Fruit fly (Drosophila melanogaster) whole organism, embryonic: ENCODE measurements around the gene CG8765.

ENCODE experiments used
- Ada2b ChIP-seq: fragments of 200-800 bp; sonication (Bioruptor generic); IDR thresholded peaks from 2 replicates; pipeline ENCODE4 v1.3.6; 2022; ENCODE audit warnings: missing biosample characterization, missing genetic modification characterization
- CG10431 ChIP-seq: fragments of 200-800 bp; sonication (Bioruptor generic); optimal IDR thresholded peaks from 3 replicates; lab custom pipeline; 2018; ENCODE audit warnings: missing biosample characterization, mild to moderate bottlenecking, missing genetic modification characterization
- CG10565 ChIP-seq: fragments of 200-800 bp; sonication (Bioruptor generic); optimal IDR thresholded peaks from 3 replicates; lab custom pipeline; 2016; ENCODE audit warnings: missing biosample characterization, mild to moderate bottlenecking, missing genetic modification characterization
- CG11247 ChIP-seq: fragments of 200-800 bp; sonication (Bioruptor generic); IDR thresholded peaks from 2 replicates; pipeline ENCODE4 v1.3.6; 2022; ENCODE audit warnings: missing biosample characterization, missing genetic modification characterization
- CG11398 ChIP-seq: fragments of 200-800 bp; sonication (Bioruptor generic); optimal IDR thresholded peaks from 2 replicates; lab custom pipeline; 2016; ENCODE audit warnings: missing biosample characterization, missing genetic modification characterization
- CG11504 ChIP-seq: fragments of 200-800 bp; sonication (Bioruptor generic); optimal IDR thresholded peaks from 3 replicates; lab custom pipeline; 2019; ENCODE audit warnings: missing biosample characterization, mild to moderate bottlenecking, missing genetic modification characterization, moderate library complexity
- CG11695 ChIP-seq: fragments of 200-800 bp; sonication (Bioruptor generic); IDR thresholded peaks from 3 replicates; pipeline ENCODE4 v1.3.6; 2022; ENCODE audit warnings: missing biosample characterization, missing genetic modification characterization
- CG12071 ChIP-seq: fragments of 200-800 bp; sonication (Bioruptor generic); optimal IDR thresholded peaks from 3 replicates; lab custom pipeline; 2018; ENCODE audit warnings: missing biosample characterization, mild to moderate bottlenecking, missing genetic modification characterization
- CG12155 ChIP-seq: fragments of 200-800 bp; sonication (Bioruptor generic); optimal IDR thresholded peaks from 3 replicates; lab custom pipeline; 2016; ENCODE audit warnings: missing biosample characterization, missing genetic modification characterization
- CG13296 ChIP-seq: fragments of 200-800 bp; sonication (Bioruptor generic); optimal IDR thresholded peaks from 3 replicates; lab custom pipeline; 2018; ENCODE audit warnings: missing biosample characterization, mild to moderate bottlenecking, missing genetic modification characterization
- CG14710 ChIP-seq: fragments of 200-800 bp; sonication (Bioruptor generic); optimal IDR thresholded peaks from 3 replicates; lab custom pipeline; 2019; ENCODE audit warnings: missing biosample characterization, mild to moderate bottlenecking, missing genetic modification characterization, moderate library complexity
- CG14965 ChIP-seq: fragments of 200-800 bp; sonication (Bioruptor generic); optimal IDR thresholded peaks from 2 replicates; lab custom pipeline; 2016; ENCODE audit warnings: missing biosample characterization, missing genetic modification characterization, borderline replicate concordance
- CG1529 ChIP-seq: fragments of 200-800 bp; sonication (Bioruptor generic); optimal IDR thresholded peaks from 3 replicates; lab custom pipeline; 2018; ENCODE audit warnings: missing biosample characterization, missing genetic modification characterization
- CG16813 ChIP-seq: fragments of 200-800 bp; sonication (Bioruptor generic); IDR thresholded peaks from 3 replicates; pipeline ENCODE4 v1.3.6; 2022; ENCODE audit warnings: missing biosample characterization, missing genetic modification characterization; ENCODE audit not compliant: partially characterized antibody
- CG17186 ChIP-seq: fragments of 200-800 bp; sonication (Bioruptor generic); optimal IDR thresholded peaks from 3 replicates; lab custom pipeline; 2017; ENCODE audit warnings: missing biosample characterization, missing genetic modification reagents, missing genetic modification characterization
- CG17328 ChIP-seq: fragments of 200-800 bp; sonication (Bioruptor generic); IDR thresholded peaks from 2 replicates; pipeline ENCODE4 v1.3.6; 2022; ENCODE audit warnings: missing biosample characterization, missing genetic modification characterization
- CG17612 ChIP-seq: fragments of 200-800 bp; sonication (Bioruptor generic); IDR thresholded peaks from 2 replicates; pipeline ENCODE4 v1.3.6; 2022; ENCODE audit warnings: missing biosample characterization, missing genetic modification characterization
- CG2120 ChIP-seq: fragments of 200-800 bp; sonication (Bioruptor generic); optimal IDR thresholded peaks from 3 replicates; lab custom pipeline; 2016; ENCODE audit warnings: missing biosample characterization, missing genetic modification characterization
- CG6683 ChIP-seq: fragments of 200-800 bp; sonication (Bioruptor generic); optimal IDR thresholded peaks from 2 replicates; lab custom pipeline; 2017; ENCODE audit warnings: missing biosample characterization, mild to moderate bottlenecking, missing genetic modification characterization, missing genetic modification reagents
- Camta ChIP-seq: fragments of 200-800 bp; sonication (Bioruptor generic); optimal IDR thresholded peaks from 2 replicates; lab custom pipeline; 2016; ENCODE audit warnings: missing biosample characterization, missing genetic modification characterization
- D ChIP-seq, 2 experiments: fragments of 200-800 bp in 1 of 2; fragments of >200 bp in 1 of 2; sonication (Bioruptor generic) in 1 of 2; optimal IDR thresholded peaks; 2 replicates in 1 of 2; 3 replicates in 1 of 2; lab custom pipeline; 2017; ENCODE audit warnings: mild to moderate bottlenecking in 1 of 2, missing biosample characterization in 1 of 2, missing genetic modification characterization in 1 of 2, missing genetic modification reagents in 1 of 2
- E2f1 ChIP-seq: fragments of 200-800 bp; sonication (Bioruptor generic); IDR thresholded peaks from 2 replicates; pipeline ENCODE4 v1.3.6; 2022; ENCODE audit warnings: missing biosample characterization, missing genetic modification characterization
- ERR ChIP-seq: fragments of 200-800 bp; sonication (Bioruptor generic); optimal IDR thresholded peaks from 2 replicates; lab custom pipeline; 2016; ENCODE audit warnings: missing biosample characterization, missing genetic modification characterization
- Fer1 ChIP-seq: fragments of 200-800 bp; sonication (Bioruptor generic); optimal IDR thresholded peaks from 2 replicates; lab custom pipeline; 2017; ENCODE audit warnings: missing biosample characterization, mild to moderate bottlenecking, missing genetic modification characterization
- HmgD ChIP-seq: fragments of 200-800 bp; sonication (Bioruptor generic); optimal IDR thresholded peaks from 3 replicates; lab custom pipeline; 2016; ENCODE audit warnings: missing biosample characterization, missing genetic modification characterization
- Hr39 ChIP-seq: fragments of >200 bp; optimal IDR thresholded peaks from 2 replicates; lab custom pipeline; 2017
- NC2α ChIP-seq: fragments of 200-800 bp; sonication (Bioruptor generic); optimal IDR thresholded peaks from 2 replicates; lab custom pipeline; 2016; ENCODE audit warnings: missing biosample characterization, missing genetic modification characterization
- NfI ChIP-seq: fragments of 200-800 bp; sonication (Bioruptor generic); optimal IDR thresholded peaks from 3 replicates; lab custom pipeline; 2018; ENCODE audit warnings: missing biosample characterization, mild to moderate bottlenecking, missing genetic modification characterization, moderate library complexity
- Side ChIP-seq: fragments of 200-800 bp; sonication (Bioruptor generic); optimal IDR thresholded peaks from 2 replicates; lab custom pipeline; 2016; ENCODE audit warnings: missing biosample characterization, missing genetic modification characterization
- Sox102F ChIP-seq: fragments of 200-800 bp; sonication (Bioruptor generic); optimal IDR thresholded peaks from 2 replicates; lab custom pipeline; 2018; ENCODE audit warnings: missing biosample characterization, mild to moderate bottlenecking, missing genetic modification characterization, moderate library complexity
- Ssrp ChIP-seq: fragments of 200-800 bp; sonication (Bioruptor generic); optimal IDR thresholded peaks from 2 replicates; lab custom pipeline; 2018; ENCODE audit warnings: missing biosample characterization, mild to moderate bottlenecking, missing genetic modification characterization, moderate library complexity
- abd-A ChIP-seq: fragments of 200-800 bp; sonication (Bioruptor generic); optimal IDR thresholded peaks from 3 replicates; lab custom pipeline; 2019; ENCODE audit warnings: missing biosample characterization, mild to moderate bottlenecking, missing genetic modification characterization, moderate library complexity
- bsh ChIP-seq, 2 experiments: fragments of 200-800 bp; sonication (Bioruptor generic); optimal IDR thresholded peaks; 2 replicates each; lab custom pipeline; 2017 to 2018; ENCODE audit warnings: mild to moderate bottlenecking in 2 of 2, missing biosample characterization in 2 of 2, missing genetic modification characterization in 2 of 2, moderate library complexity in 1 of 2
- crol ChIP-seq: fragments of 200-800 bp; sonication (Bioruptor generic); IDR thresholded peaks from 2 replicates; pipeline ENCODE4 v1.3.6; 2022; ENCODE audit warnings: missing biosample characterization, missing genetic modification characterization
- da ChIP-seq: fragments of 200-800 bp; sonication (Bioruptor generic); optimal IDR thresholded peaks from 2 replicates; lab custom pipeline; 2016; ENCODE audit warnings: missing biosample characterization, missing genetic modification characterization
- danr ChIP-seq: fragments of 200-800 bp; sonication (Bioruptor generic); IDR thresholded peaks from 2 replicates; pipeline ENCODE4 v1.3.6; 2022; ENCODE audit warnings: missing biosample characterization, missing genetic modification characterization
- dysf ChIP-seq: fragments of 200-800 bp; sonication (Bioruptor generic); IDR thresholded peaks from 3 replicates; pipeline ENCODE4 v1.3.6; 2022; ENCODE audit warnings: missing biosample characterization, missing genetic modification characterization
- emc ChIP-seq: fragments of 200-800 bp; sonication (Bioruptor generic); optimal IDR thresholded peaks from 2 replicates; lab custom pipeline; 2016; ENCODE audit warnings: missing biosample characterization, missing genetic modification characterization
- ftz-f1 ChIP-seq: fragments of 200-800 bp; sonication (Bioruptor generic); optimal IDR thresholded peaks from 2 replicates; lab custom pipeline; 2016; ENCODE audit warnings: missing biosample characterization, missing genetic modification characterization
- gem ChIP-seq: fragments of 200-800 bp; sonication (Bioruptor generic); optimal IDR thresholded peaks from 2 replicates; lab custom pipeline; 2019; ENCODE audit warnings: missing biosample characterization, mild to moderate bottlenecking, missing genetic modification characterization, moderate library complexity
- ham ChIP-seq: fragments of 200-800 bp; sonication (Bioruptor generic); IDR thresholded peaks from 2 replicates; pipeline ENCODE4 v1.3.6; 2022; ENCODE audit warnings: missing biosample characterization, missing genetic modification characterization
- kay ChIP-seq: fragments of 200-800 bp; sonication (Bioruptor generic); optimal IDR thresholded peaks from 2 replicates; lab custom pipeline; 2016; ENCODE audit warnings: missing biosample characterization, missing genetic modification characterization
- mirr ChIP-seq: fragments of 200-800 bp; sonication (Bioruptor generic); optimal IDR thresholded peaks from 3 replicates; lab custom pipeline; 2018; ENCODE audit warnings: missing biosample characterization, mild to moderate bottlenecking, missing genetic modification characterization
- run ChIP-seq: fragments of 200-800 bp; sonication (Bioruptor generic); optimal IDR thresholded peaks from 3 replicates; lab custom pipeline; 2018; ENCODE audit warnings: missing biosample characterization, mild to moderate bottlenecking, missing genetic modification characterization
- schlank ChIP-seq: fragments of 200-800 bp; sonication (Bioruptor generic); optimal IDR thresholded peaks from 2 replicates; lab custom pipeline; 2018; ENCODE audit warnings: missing biosample characterization, mild to moderate bottlenecking, missing genetic modification characterization
- sd ChIP-seq: fragments of 200-800 bp; sonication (Bioruptor generic); optimal IDR thresholded peaks from 3 replicates; lab custom pipeline; 2018; ENCODE audit warnings: missing biosample characterization, mild to moderate bottlenecking, missing genetic modification characterization, moderate library complexity
- sob ChIP-seq: fragments of 200-800 bp; sonication (Bioruptor generic); IDR thresholded peaks from 2 replicates; pipeline ENCODE4 v1.3.6; 2022; ENCODE audit warnings: missing biosample characterization, missing genetic modification characterization
- sqz ChIP-seq: fragments of 200-800 bp; sonication (Bioruptor generic); optimal IDR thresholded peaks from 3 replicates; lab custom pipeline; 2018; ENCODE audit warnings: missing biosample characterization, mild to moderate bottlenecking, missing genetic modification characterization
- tin ChIP-seq: fragments of 200-800 bp; sonication (Bioruptor generic); optimal IDR thresholded peaks from 3 replicates; lab custom pipeline; 2016; ENCODE audit warnings: missing biosample characterization, missing genetic modification characterization
- tna ChIP-seq: fragments of 200-800 bp; sonication (Bioruptor generic); IDR thresholded peaks from 2 replicates; pipeline ENCODE4 v1.3.6; 2022; ENCODE audit warnings: missing biosample characterization, missing genetic modification characterization; ENCODE audit not compliant: partially characterized antibody
- vnd ChIP-seq: fragments of 200-800 bp; sonication (Bioruptor generic); IDR thresholded peaks from 3 replicates; pipeline ENCODE4 v1.3.6; 2022; ENCODE audit warnings: missing biosample characterization, missing genetic modification characterization; ENCODE audit not compliant: partially characterized antibody

The CG8765 gene

DNA sequence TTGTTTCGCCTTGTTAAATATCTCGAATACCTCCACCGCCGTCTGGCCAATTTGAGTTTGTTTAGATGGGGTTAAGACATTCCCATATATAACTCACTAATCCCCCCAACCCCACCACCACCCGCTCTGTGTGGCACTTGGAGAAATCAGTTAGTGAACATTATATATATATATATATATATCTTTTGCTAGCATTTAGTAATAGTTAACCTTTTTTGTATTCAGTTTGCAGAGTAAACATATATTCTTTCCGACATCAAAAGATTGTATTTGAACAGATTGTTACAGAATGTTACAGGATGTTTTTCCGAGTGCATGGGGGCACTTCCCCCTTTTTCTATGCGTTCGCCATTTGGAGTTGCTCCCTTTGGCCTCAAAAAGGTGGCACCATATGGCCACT lies 16.7 kb downstream of the CG8765 start (continued):
- no peak for TF ChIP-seq Fer1 (GFP tag; lab: Kevin White, UChicago)
- TF ChIP-seq CG17612 = no peak
- no peak for TF ChIP-seq NfI (GFP tag; lab: Kevin White, UChicago)
- no peak for TF ChIP-seq Hr39 (lab: Kevin White, UChicago)
- no peak for TF ChIP-seq CG11247 (GFP tag; lab: Robert Waterston, UW)
- peak in 1 of 2 experiments; percentile 75 for TF ChIP-seq bsh (GFP tag; optimal IDR thresholded peaks at IDR 0.05; lab: Kevin White, UChicago)
- TF ChIP-seq CG1529 = no peak
- peak; percentile 11 for TF ChIP-seq sd (tag; lab: Kevin White, UChicago)
- 0 out of 3 replicates have a peak, but pooled peaks have one; percentile 33 for TF ChIP-seq CG11695
- TF ChIP-seq CG11504 (tag; lab: Kevin White, UChicago) = peak; percentile 60
- peak; percentile 38 for TF ChIP-seq CG14710
- TF ChIP-seq CG17186 (GFP tag; lab: Kevin White, UChicago) = no peak
- no peak for TF ChIP-seq sob
- no peak for TF ChIP-seq da (GFP tag; lab: Kevin White, UChicago)
- TF ChIP-seq Camta (GFP tag; lab: Kevin White, UChicago) = no peak
- no peak for TF ChIP-seq CG10565
- TF ChIP-seq CG12071 (GFP tag; lab: Kevin White, UChicago) = no peak
- TF ChIP-seq crol (GFP tag; lab: Robert Waterston, UW) = peak; percentile 18; the same call in 1 of the 2 replicates
- no peak for TF ChIP-seq ERR (GFP tag; lab: Kevin White, UChicago)
- TF ChIP-seq D (optimal IDR thresholded peaks at IDR 0.05; lab: Kevin White, UChicago) = no peak
- TF ChIP-seq D (GFP tag; optimal IDR thresholded peaks at IDR 0.05; lab: Kevin White, UChicago) = peak; percentile 53
- TF ChIP-seq schlank (tag; lab: Kevin White, UChicago) = no peak

dm6 chr3L:19665059-19665626 lies 22.0 kb downstream of the CG8765 start:
- TF ChIP-seq CG13296 (GFP tag; lab: Kevin White, UChicago) (no peak), dysf (0 out of 3 replicates have a peak, but pooled peaks have one; percentile 9), run (tag; lab: Kevin White, UChicago) (no peak), CG14965 (GFP tag; lab: Kevin White, UChicago) (no peak), CG12155 (GFP tag; lab: Kevin White, UChicago) (no peak), CG17328 (GFP tag; lab: Robert Waterston, UW) (0 out of 2 replicates have a peak, but pooled peaks have one; percentile 5), Sox102F (GFP tag; lab: Kevin White, UChicago) (no peak), vnd (GFP tag; lab: Robert Waterston, UW) (no peak), CG16813 (GFP tag; lab: Robert Waterston, UW) (no peak), tin (GFP tag; lab: Kevin White, UChicago) (no peak), danr (GFP tag; lab: Robert Waterston, UW) (no peak), sqz (GFP tag; lab: Kevin White, UChicago) (no peak), mirr (GFP tag; lab: Kevin White, UChicago) (no peak), CG6683 (GFP tag; lab: Kevin White, UChicago) (no peak), Side (GFP tag; lab: Kevin White, UChicago) (no peak), CG11398 (no peak), Ada2b (GFP tag; lab: Robert Waterston, UW) (no peak), gem (tag; lab: Kevin White, UChicago) (peak; percentile 19), E2f1 (GFP tag; lab: Robert Waterston, UW) (no peak), kay (no peak), CG10431 (no peak), abd-A (no peak), CG2120 (GFP tag; lab: Kevin White, UChicago) (peak; percentile 5), ham (GFP tag; lab: Robert Waterston, UW) (no peak), ftz-f1 (GFP tag; lab: Kevin White, UChicago) (no peak), emc (no peak), NC2α (GFP tag; lab: Kevin White, UChicago) (no peak), HmgD (no peak), Ssrp (no peak), tna (GFP tag; lab: Robert Waterston, UW) (no peak)
